Worm (Caenorhabditis elegans): Measurements from ENCODE around the gene T25B9.3.

The T25B9.3 gene

DNA sequence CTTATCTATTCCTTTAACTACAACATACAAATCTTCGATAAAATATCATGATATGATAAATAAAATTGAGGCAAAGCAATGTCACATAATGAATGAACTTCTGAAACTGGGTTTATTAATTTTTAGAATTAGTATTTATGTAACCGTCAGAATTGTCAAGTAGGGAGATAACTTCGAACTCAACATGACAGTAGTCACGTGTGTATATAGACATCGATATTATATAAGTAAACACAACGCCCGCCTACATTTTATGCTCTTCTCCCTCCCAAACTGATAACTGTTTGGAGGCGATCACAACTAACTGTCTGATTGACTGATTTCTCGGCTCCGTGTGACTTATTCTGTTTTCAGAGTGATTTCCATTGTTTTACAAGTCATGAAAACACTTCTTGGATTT is 16.8 kb downstream of the T25B9.3 start, which contains the start of gene ugt-54 (continued):
- TF ChIP-seq spr-1 (tag; optimal IDR thresholded peaks at IDR 0.05) (no peak), madf-9 (GFP tag; conservative IDR thresholded peaks at IDR 0.05) (no peak), lin-1 (GFP tag; IDR thresholded peaks at IDR 0.05) (no peak), nhr-76 (tag; optimal IDR thresholded peaks at IDR 0.05) (no peak), T26A8.4 (GFP tag; IDR thresholded peaks at IDR 0.05) (no peak), nhr-77 (tag; optimal IDR thresholded peaks at IDR 0.05) (no peak), nhr-48 (tag; optimal IDR thresholded peaks at IDR 0.05) (peak; percentile 57), ceh-32 (tag; optimal IDR thresholded peaks at IDR 0.05; ENCODE audit: poor library complexity) (no peak), ceh-44 (GFP tag; IDR thresholded peaks at IDR 0.05) (no peak), pqm-1 (tag; optimal IDR thresholded peaks at IDR 0.05) (peak; percentile 31), mdt-29 (GFP tag; IDR thresholded peaks at IDR 0.05) (no peak)

DNA sequence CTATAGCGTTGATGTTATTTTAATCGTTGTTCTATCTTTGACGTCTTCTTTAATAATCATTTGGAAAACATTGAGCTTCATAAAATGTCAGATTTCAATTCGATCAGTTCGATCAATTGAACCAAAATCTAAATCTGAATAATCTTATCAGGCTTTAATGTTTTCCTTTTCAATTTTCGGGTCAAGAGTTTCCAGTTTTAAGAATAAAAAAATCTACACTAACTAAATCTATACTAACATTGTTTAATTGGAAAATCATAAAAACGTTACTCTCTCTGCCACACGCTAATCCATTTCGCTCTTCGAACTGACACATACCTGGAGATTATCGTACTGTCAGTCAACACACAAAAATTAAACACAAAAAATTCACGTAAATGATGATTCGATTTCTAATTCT is 19.6 kb downstream of the T25B9.3 start, which contains the start of gene T25B9.11:
Gene T25B9.11, plus strand, starts transcription at position 301 of the 400 bp plus-strand sequence.
- TF ChIP-seq lin-39 (tag; optimal IDR thresholded peaks at IDR 0.05) (no peak), nhr-237 (tag; optimal IDR thresholded peaks at IDR 0.05) (no peak)

DNA sequence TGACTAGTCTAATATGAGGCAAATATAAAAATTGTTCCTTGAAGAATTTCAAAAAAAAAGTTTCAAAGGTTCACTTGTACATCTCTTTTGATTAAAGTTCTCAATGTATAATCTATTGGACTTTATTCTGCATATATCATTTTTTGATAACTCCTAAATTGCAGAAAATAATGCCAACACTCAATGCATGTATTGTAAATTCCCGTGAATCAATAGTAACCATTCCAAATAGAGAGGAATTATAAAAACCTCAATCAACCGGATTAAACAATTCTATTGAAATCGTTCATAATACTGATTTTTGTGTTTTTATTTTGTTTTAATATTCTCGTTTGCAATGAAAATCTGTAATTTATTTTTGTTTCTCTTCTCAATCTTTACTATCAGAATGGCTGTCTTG is 20.5 kb downstream of the T25B9.3 start, which contains the start of gene T25B9.12:
Gene T25B9.12, plus strand, starts transcription at position 301 of the 400 bp plus-strand sequence.
- TF ChIP-seq vab-7 (GFP tag; IDR thresholded peaks at IDR 0.05) (no peak), F44E2.7 (GFP tag; IDR thresholded peaks at IDR 0.05) (no peak), unc-130 (GFP tag; optimal IDR thresholded peaks at IDR 0.05) (no peak), nhr-28 (tag; optimal IDR thresholded peaks at IDR 0.05) (no peak), unc-62 (GFP tag; optimal IDR thresholded peaks at IDR 0.05 in 1 of 2) (no peak), unc-62 (tag; optimal IDR thresholded peaks at IDR 0.05) (no peak), nhr-10 (tag; optimal IDR thresholded peaks at IDR 0.05) (no peak), fkh-10 (GFP tag; optimal IDR thresholded peaks at IDR 0.05) (no peak)

DNA sequence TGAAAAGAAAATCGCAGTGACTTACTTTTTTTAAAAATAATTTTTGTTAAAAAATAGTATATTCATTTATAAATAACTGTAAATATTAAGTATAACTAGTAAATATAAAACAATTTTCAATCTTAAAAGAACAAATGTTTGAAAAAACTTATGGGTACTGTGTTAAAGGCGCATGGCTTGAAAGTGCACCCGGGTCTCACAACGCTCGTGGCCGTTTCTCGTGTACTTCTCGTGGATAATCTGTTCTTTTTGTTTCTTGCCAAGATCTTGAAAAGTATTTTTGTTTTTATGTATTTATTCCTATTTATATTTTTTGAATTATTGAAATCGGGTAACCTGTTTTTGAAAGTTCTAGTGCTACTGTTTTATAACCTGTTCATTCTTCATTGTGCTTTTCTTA is 21.5 kb downstream of the T25B9.3 start:
- TF ChIP-seq F10B5.3 (tag; optimal IDR thresholded peaks at IDR 0.05) (no peak), cey-2 (tag; optimal IDR thresholded peaks at IDR 0.05; ENCODE audit: borderline replicate concordance, insufficient read depth) (no peak), F49E8.2 (tag; optimal IDR thresholded peaks at IDR 0.05; ENCODE audit: borderline replicate concordance) (peak; percentile 16), ceh-20 (GFP tag; IDR thresholded peaks at IDR 0.05) (no peak), ztf-7 (tag; optimal IDR thresholded peaks at IDR 0.05) (no peak), nhr-10 (tag; optimal IDR thresholded peaks at IDR 0.05) (no peak), skn-1 (tag; optimal IDR thresholded peaks at IDR 0.05) (no peak), fos-1 (tag; optimal IDR thresholded peaks at IDR 0.05) (no peak), Y75B8A.6 (GFP tag; IDR thresholded peaks at IDR 0.05) (no peak), madf-9 (GFP tag; conservative IDR thresholded peaks at IDR 0.05) (no peak), pha-4 (GFP tag; IDR thresholded peaks at IDR 0.05) (no peak), pha-4 (tag; optimal IDR thresholded peaks at IDR 0.05) (no peak), set-16 (GFP tag; IDR thresholded peaks at IDR 0.05) (no peak), gei-8 (GFP tag; optimal IDR thresholded peaks at IDR 0.05) (no peak), hlh-30 (tag; optimal IDR thresholded peaks at IDR 0.05; ENCODE audit: insufficient read depth) (no peak), unc-130 (GFP tag; optimal IDR thresholded peaks at IDR 0.05) (peak; percentile 32), rbr-2 (tag; optimal IDR thresholded peaks at IDR 0.05) (no peak), mxl-3 (GFP tag; optimal IDR thresholded peaks at IDR 0.05) (no peak), egl-27 (tag; optimal IDR thresholded peaks at IDR 0.05) (no peak), mes-2 (tag; optimal IDR thresholded peaks at IDR 0.05; ENCODE audit: poor library complexity, severe bottlenecking) (peak; percentile 30), arid-1 (GFP tag; conservative IDR thresholded peaks at IDR 0.05) (no peak), snpc-1.2 (GFP tag; IDR thresholded peaks at IDR 0.05) (peak; percentile 83), pqm-1 (tag; optimal IDR thresholded peaks at IDR 0.05) (no peak), sdz-12 (GFP tag; optimal IDR thresholded peaks at IDR 0.05) (no peak), D1046.2 (GFP tag; IDR thresholded peaks at IDR 0.05) (no peak), R02D3.7 (tag; optimal IDR thresholded peaks at IDR 0.05) (no peak)
